Worm (Caenorhabditis elegans): ENCODE data around the gene ugt-24.

Gene ugt-24

ce11 chrIV:6210574-6210973, at the start of gene ugt-24, which contains the start of gene C49A9.6:
Gene ugt-24, minus strand, starts transcription at chrIV:6210720.
Gene C49A9.6, plus strand, starts transcription at chrIV:6210936.
- no peak for TF ChIP-seq lin-11 (tag; optimal IDR thresholded peaks at IDR 0.05)
- no peak for TF ChIP-seq dmd-4 (tag; optimal IDR thresholded peaks at IDR 0.05; ENCODE audit: borderline replicate concordance)
- no peak for TF ChIP-seq sox-2 (GFP tag; IDR thresholded peaks at IDR 0.05)
- TF ChIP-seq hlh-13 (GFP tag; optimal IDR thresholded peaks at IDR 0.05): no peak
- no peak for TF ChIP-seq dve-1 (tag; optimal IDR thresholded peaks at IDR 0.05)
- TF ChIP-seq ceh-30 (tag; optimal IDR thresholded peaks at IDR 0.05): no peak
- TF ChIP-seq lim-6 (tag; optimal IDR thresholded peaks at IDR 0.05): no peak
- no peak for TF ChIP-seq ceh-2 (tag; optimal IDR thresholded peaks at IDR 0.05)
- no peak for TF ChIP-seq hlh-6 (tag; optimal IDR thresholded peaks at IDR 0.05)
- no peak for TF ChIP-seq ceh-9 (tag; optimal IDR thresholded peaks at IDR 0.05)
- no peak for TF ChIP-seq sdc-2 (tag; optimal IDR thresholded peaks at IDR 0.05)
- TF ChIP-seq ceh-34 (tag; optimal IDR thresholded peaks at IDR 0.05): no peak
- no peak for TF ChIP-seq gmeb-2 (tag; optimal IDR thresholded peaks at IDR 0.05)

ce11 chrIV:6259732-6260131, 49.2 kb upstream of the ugt-24 start, which contains the start of gene nlp-16:
Gene nlp-16, minus strand, starts transcription at chrIV:6259832.
- no peak for TF ChIP-seq unc-42 (tag; optimal IDR thresholded peaks at IDR 0.05)
- no peak for TF ChIP-seq gmeb-2 (tag; optimal IDR thresholded peaks at IDR 0.05)
- no peak for TF ChIP-seq pax-1 (tag; optimal IDR thresholded peaks at IDR 0.05)
- no peak for TF ChIP-seq tbx-2 (tag; optimal IDR thresholded peaks at IDR 0.05)
- no peak for TF ChIP-seq ceh-45 (GFP tag; IDR thresholded peaks at IDR 0.05)
- TF ChIP-seq sox-4 (tag; optimal IDR thresholded peaks at IDR 0.05): no peak
- no peak for TF ChIP-seq ahr-1 (tag; optimal IDR thresholded peaks at IDR 0.05)
- TF ChIP-seq elt-2 (tag; optimal IDR thresholded peaks at IDR 0.05): no peak
- TF ChIP-seq sdc-2 (tag; optimal IDR thresholded peaks at IDR 0.05): no peak
- no peak for TF ChIP-seq K09A11.1 (tag; optimal IDR thresholded peaks at IDR 0.05; ENCODE audit: insufficient read depth)
- no peak for TF ChIP-seq ceh-31 (tag; optimal IDR thresholded peaks at IDR 0.05)
- no peak for TF ChIP-seq pha-2 (tag; optimal IDR thresholded peaks at IDR 0.05)
- TF ChIP-seq ama-1 (optimal IDR thresholded peaks at IDR 0.05): no peak
- no peak for TF ChIP-seq ceh-22 (tag; optimal IDR thresholded peaks at IDR 0.05)
- TF ChIP-seq ttx-3 (tag; optimal IDR thresholded peaks at IDR 0.05): no peak
- no peak for TF ChIP-seq nhr-11 (tag; optimal IDR thresholded peaks at IDR 0.05)
- no peak for TF ChIP-seq pqm-1 (tag; optimal IDR thresholded peaks at IDR 0.05)
- TF ChIP-seq ceh-48 (tag; optimal IDR thresholded peaks at IDR 0.05): no peak

- no peak for TF ChIP-seq eyg-1 (tag; optimal IDR thresholded peaks at IDR 0.05)
- TF ChIP-seq hlh-15 (tag; optimal IDR thresholded peaks at IDR 0.05): no peak
- no peak for TF ChIP-seq unc-42 (tag; optimal IDR thresholded peaks at IDR 0.05)
- no peak for TF ChIP-seq ceh-14 (tag; optimal IDR thresholded peaks at IDR 0.05)
- no peak for TF ChIP-seq madf-2 (tag; optimal IDR thresholded peaks at IDR 0.05)
- no peak for TF ChIP-seq T23F11.4 (GFP tag; optimal IDR thresholded peaks at IDR 0.05)
- no peak for TF ChIP-seq nfya-1 (tag; optimal IDR thresholded peaks at IDR 0.05)
- TF ChIP-seq dmd-4 (tag; optimal IDR thresholded peaks at IDR 0.05; ENCODE audit: borderline replicate concordance): no peak
- TF ChIP-seq unc-55 (GFP tag; optimal IDR thresholded peaks at IDR 0.05): no peak
- no peak for TF ChIP-seq lim-6 (tag; optimal IDR thresholded peaks at IDR 0.05)
- no peak for TF ChIP-seq unc-3 (GFP tag; conservative IDR thresholded peaks at IDR 0.05)
- no peak for TF ChIP-seq unc-3 (tag; optimal IDR thresholded peaks at IDR 0.05)
- TF ChIP-seq sox-4 (tag; optimal IDR thresholded peaks at IDR 0.05): no peak
- no peak for TF ChIP-seq K09A11.1 (tag; optimal IDR thresholded peaks at IDR 0.05; ENCODE audit: insufficient read depth)
- no peak for TF ChIP-seq tbx-7 (tag; optimal IDR thresholded peaks at IDR 0.05)
- no peak for TF ChIP-seq ceh-45 (GFP tag; IDR thresholded peaks at IDR 0.05)
- no peak for TF ChIP-seq ama-1 (optimal IDR thresholded peaks at IDR 0.05)
These were observed 48.4 kb upstream of the ugt-24 start for ce11 chrIV:6258967-6259366.

Measured in whole organism, late embryonic.